Worm (Caenorhabditis elegans): ENCODE results near the gene C30F2.4.

DNA sequence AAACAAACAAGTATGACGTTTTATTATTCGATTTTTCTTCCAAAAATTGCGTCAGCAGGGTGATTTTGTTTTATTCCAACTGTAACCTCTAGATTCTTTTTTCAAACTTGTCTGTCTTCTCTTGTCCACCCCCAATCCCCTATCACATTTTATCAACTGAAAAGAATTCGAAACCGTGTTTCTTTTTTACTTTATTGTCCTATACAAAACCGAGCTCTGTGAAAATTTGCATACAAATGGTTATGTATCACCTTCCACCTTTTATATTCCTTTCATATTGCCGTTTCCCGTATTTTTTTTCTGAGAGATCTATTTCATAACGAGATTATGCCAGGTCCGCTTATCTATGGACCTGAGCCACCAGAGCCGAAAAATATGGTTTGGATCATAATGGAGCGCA is 21.1 kb downstream of the C30F2.4 start, which contains the start of gene T27A8.7:
- no peak for TF ChIP-seq lin-13 (tag; optimal IDR thresholded peaks at IDR 0.05)
- TF ChIP-seq lsy-2 (tag; optimal IDR thresholded peaks at IDR 0.05): no peak
- TF ChIP-seq nhr-28 (tag; optimal IDR thresholded peaks at IDR 0.05): no peak
- no peak for TF ChIP-seq blmp-1 (tag; optimal IDR thresholded peaks at IDR 0.05)
- TF ChIP-seq nhr-76 (tag; optimal IDR thresholded peaks at IDR 0.05): no peak
- TF ChIP-seq ztf-11 (tag; optimal IDR thresholded peaks at IDR 0.05): no peak
- no peak for TF ChIP-seq snpc-4 (tag; optimal IDR thresholded peaks at IDR 0.05)

Data from whole organism, mixed stage, embryonic.